Worm (Caenorhabditis elegans): Measurements from ENCODE around the gene T05B4.8.

T05B4.8 gene

DNA sequence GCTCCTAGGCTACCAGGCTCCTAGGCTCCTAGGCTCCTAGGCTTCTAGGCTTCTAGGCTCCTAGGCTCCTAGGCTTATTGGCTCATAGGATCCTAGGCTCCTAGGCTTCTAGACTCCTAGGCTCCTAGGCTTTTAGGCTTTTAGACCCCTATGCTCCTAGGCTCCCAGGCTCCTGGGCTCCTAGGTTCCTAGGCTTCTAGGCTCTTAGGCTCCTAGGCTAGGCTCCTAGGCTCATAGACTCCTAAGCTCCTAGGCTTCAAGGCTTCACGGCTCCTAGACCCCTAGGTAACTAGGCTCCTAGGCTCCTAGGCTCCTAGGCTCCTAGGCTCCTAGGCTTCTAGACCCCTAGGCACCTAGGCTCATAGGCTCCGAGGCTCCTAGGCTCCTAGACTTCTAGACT lies 35.4 kb upstream of the T05B4.8 start:
- TF ChIP-seq egl-27 (tag; optimal IDR thresholded peaks at IDR 0.05) (no peak), mef-2 (tag; optimal IDR thresholded peaks at IDR 0.05) (no peak), grh-1 (GFP tag; IDR thresholded peaks at IDR 0.05) (no peak), mab-9 (GFP tag; IDR thresholded peaks at IDR 0.05) (no peak), snpc-4 (tag; optimal IDR thresholded peaks at IDR 0.05) (no peak), nhr-90 (tag; optimal IDR thresholded peaks at IDR 0.05; ENCODE audit: poor library complexity) (no peak), alr-1 (tag; optimal IDR thresholded peaks at IDR 0.05; ENCODE audit: borderline replicate concordance) (no peak), pax-3 (tag; optimal IDR thresholded peaks at IDR 0.05) (no peak), unc-130 (tag; optimal IDR thresholded peaks at IDR 0.05) (no peak), isw-1 (GFP tag; IDR thresholded peaks at IDR 0.05) (no peak), lir-3 (tag; optimal IDR thresholded peaks at IDR 0.05; ENCODE audit: poor library complexity) (no peak), C34B4.2 (tag; optimal IDR thresholded peaks at IDR 0.05) (no peak)

DNA sequence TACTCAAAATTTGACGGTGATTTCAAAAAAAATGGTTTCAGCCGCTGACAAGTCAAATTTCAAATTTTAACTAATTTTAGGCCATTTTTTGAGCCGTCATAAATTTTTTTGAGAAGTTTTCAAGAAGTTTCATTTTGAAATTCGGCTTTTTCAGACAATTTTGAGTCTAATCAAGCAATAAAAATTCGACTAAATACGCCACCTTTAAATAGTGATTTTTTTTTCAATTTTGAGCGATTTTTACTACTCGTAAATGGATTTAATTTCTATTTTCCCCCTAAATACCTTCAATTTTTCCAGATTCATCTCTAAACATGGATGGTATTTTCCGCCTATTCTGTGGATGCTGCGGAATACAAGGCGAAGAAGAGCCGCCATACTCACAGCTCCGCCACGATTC lies 28.2 kb upstream of the T05B4.8 start, which contains the start of gene Y45G5AL.1:
TSS of gene Y45G5AL.1 (plus strand) at position 301 of the 400 bp plus-strand sequence.
- TF ChIP-seq ces-1 (GFP tag; optimal IDR thresholded peaks at IDR 0.05) (no peak), isw-1 (GFP tag; IDR thresholded peaks at IDR 0.05) (no peak), nhr-237 (tag; optimal IDR thresholded peaks at IDR 0.05) (no peak), aha-1 (tag; optimal IDR thresholded peaks at IDR 0.05) (no peak), ceh-90 (tag; optimal IDR thresholded peaks at IDR 0.05) (no peak), ztf-11 (tag; optimal IDR thresholded peaks at IDR 0.05) (no peak), nhr-19 (GFP tag; conservative IDR thresholded peaks at IDR 0.05) (no peak), C34B4.2 (tag; optimal IDR thresholded peaks at IDR 0.05) (no peak), hlh-4 (tag; optimal IDR thresholded peaks at IDR 0.05) (no peak), snpc-4 (tag; optimal IDR thresholded peaks at IDR 0.05) (no peak), nhr-11 (tag; optimal IDR thresholded peaks at IDR 0.05) (no peak), vab-15 (tag; optimal IDR thresholded peaks at IDR 0.05) (no peak), nhr-47 (tag; optimal IDR thresholded peaks at IDR 0.05) (no peak), lsy-2 (tag; optimal IDR thresholded peaks at IDR 0.05) (no peak), fkh-4 (tag; optimal IDR thresholded peaks at IDR 0.05; ENCODE audit: borderline replicate concordance) (no peak), sptf-1 (tag; optimal IDR thresholded peaks at IDR 0.05) (no peak)

DNA sequence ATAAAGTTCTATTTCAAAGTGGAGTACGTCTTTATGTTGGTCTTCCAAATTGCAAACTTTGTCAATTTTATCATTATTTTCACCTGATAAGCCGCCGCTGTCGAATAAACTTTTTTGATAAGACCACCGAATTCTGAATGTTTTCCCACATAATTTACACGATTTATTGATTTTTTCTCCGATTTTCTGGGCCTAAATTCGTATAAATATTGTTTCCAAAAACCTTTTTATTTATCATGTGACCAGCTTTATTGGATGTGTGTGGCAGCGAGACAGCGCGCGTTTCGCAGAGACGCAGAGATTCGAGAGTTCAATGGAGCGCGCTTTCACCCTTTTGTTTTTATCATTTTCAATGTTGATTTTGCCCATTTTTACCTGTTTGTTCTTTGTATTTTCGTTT lies 27.1 kb upstream of the T05B4.8 start:
- TF ChIP-seq nhr-76 (tag; optimal IDR thresholded peaks at IDR 0.05): no peak
- TF ChIP-seq tlp-1 (tag; optimal IDR thresholded peaks at IDR 0.05): no peak
- TF ChIP-seq ztf-11 (tag; optimal IDR thresholded peaks at IDR 0.05): peak in 1 of 2 experiments; percentile 31
- peak; percentile 20 for TF ChIP-seq nhr-11 (tag; optimal IDR thresholded peaks at IDR 0.05)
- peak; percentile 59 for TF ChIP-seq fos-1 (tag; optimal IDR thresholded peaks at IDR 0.05)
- TF ChIP-seq F16B12.6 (tag; optimal IDR thresholded peaks at IDR 0.05): peak; percentile 42
- TF ChIP-seq unc-130 (tag; optimal IDR thresholded peaks at IDR 0.05): peak; percentile 70
- peak in 1 of 2 experiments; percentile 85 for TF ChIP-seq mdl-1 (tag; optimal IDR thresholded peaks at IDR 0.05)
- TF ChIP-seq C34B4.2 (tag; optimal IDR thresholded peaks at IDR 0.05): no peak
- peak; percentile 72 for TF ChIP-seq lin-39 (tag; optimal IDR thresholded peaks at IDR 0.05)
- peak; percentile 74 for TF ChIP-seq pax-3 (tag; optimal IDR thresholded peaks at IDR 0.05)
- TF ChIP-seq ceh-82 (tag; optimal IDR thresholded peaks at IDR 0.05): peak; percentile 26 to 86 (median 73)
- no peak for TF ChIP-seq unc-62 (GFP tag; optimal IDR thresholded peaks at IDR 0.05)
- TF ChIP-seq aha-1 (tag; optimal IDR thresholded peaks at IDR 0.05): peak; percentile 70
- TF ChIP-seq ces-1 (GFP tag; optimal IDR thresholded peaks at IDR 0.05): no peak
- no peak for TF ChIP-seq aly-2 (tag; optimal IDR thresholded peaks at IDR 0.05)
- TF ChIP-seq alr-1 (tag; optimal IDR thresholded peaks at IDR 0.05; ENCODE audit: borderline replicate concordance): no peak
- TF ChIP-seq hlh-17 (GFP tag; optimal IDR thresholded peaks at IDR 0.05; ENCODE audit: borderline replicate concordance): no peak
- TF ChIP-seq lsy-2 (tag; optimal IDR thresholded peaks at IDR 0.05): peak; percentile 85 to 91
- peak; percentile 32 for TF ChIP-seq C16A3.4 (tag; optimal IDR thresholded peaks at IDR 0.05)
- no peak for TF ChIP-seq ceh-90 (tag; optimal IDR thresholded peaks at IDR 0.05)
- peak; percentile 61 for TF ChIP-seq mef-2 (tag; optimal IDR thresholded peaks at IDR 0.05)
- TF ChIP-seq efl-3 (GFP tag; optimal IDR thresholded peaks at IDR 0.05): no peak
- no peak for TF ChIP-seq ets-5 (GFP tag; IDR thresholded peaks at IDR 0.05)
- peak; percentile 70 for TF ChIP-seq blmp-1 (tag; optimal IDR thresholded peaks at IDR 0.05)
- peak; percentile 96 for TF ChIP-seq mep-1 (tag; optimal IDR thresholded peaks at IDR 0.05)
- TF ChIP-seq nhr-237 (tag; optimal IDR thresholded peaks at IDR 0.05): peak; percentile 28
- TF ChIP-seq hlh-4 (tag; optimal IDR thresholded peaks at IDR 0.05): no peak
- TF ChIP-seq elt-2 (tag; optimal IDR thresholded peaks at IDR 0.05): peak; percentile 69
- TF ChIP-seq sptf-1 (tag; optimal IDR thresholded peaks at IDR 0.05): no peak
- peak; percentile 92 for TF ChIP-seq pag-3 (tag; optimal IDR thresholded peaks at IDR 0.05; ENCODE audit: borderline replicate concordance, insufficient read depth)
- peak; percentile 23 for TF ChIP-seq lin-15B (tag; optimal IDR thresholded peaks at IDR 0.05)
- peak; percentile 96 for TF ChIP-seq nhr-71 (tag; optimal IDR thresholded peaks at IDR 0.05)
- peak; percentile 85 for TF ChIP-seq snpc-4 (tag; optimal IDR thresholded peaks at IDR 0.05)
- no peak for TF ChIP-seq unc-30 (tag; optimal IDR thresholded peaks at IDR 0.05)
- no peak for TF ChIP-seq zag-1 (tag; optimal IDR thresholded peaks at IDR 0.05)
- TF ChIP-seq nhr-47 (tag; optimal IDR thresholded peaks at IDR 0.05): peak; percentile 92

Data from whole organism, L1 larva.